Fruit fly (Drosophila melanogaster): ENCODE data around the gene CG45101.
A peak's percentile ranks its signal among the peaks of the same experiment; 100 is the strongest.

Gene CG45101

DNA sequence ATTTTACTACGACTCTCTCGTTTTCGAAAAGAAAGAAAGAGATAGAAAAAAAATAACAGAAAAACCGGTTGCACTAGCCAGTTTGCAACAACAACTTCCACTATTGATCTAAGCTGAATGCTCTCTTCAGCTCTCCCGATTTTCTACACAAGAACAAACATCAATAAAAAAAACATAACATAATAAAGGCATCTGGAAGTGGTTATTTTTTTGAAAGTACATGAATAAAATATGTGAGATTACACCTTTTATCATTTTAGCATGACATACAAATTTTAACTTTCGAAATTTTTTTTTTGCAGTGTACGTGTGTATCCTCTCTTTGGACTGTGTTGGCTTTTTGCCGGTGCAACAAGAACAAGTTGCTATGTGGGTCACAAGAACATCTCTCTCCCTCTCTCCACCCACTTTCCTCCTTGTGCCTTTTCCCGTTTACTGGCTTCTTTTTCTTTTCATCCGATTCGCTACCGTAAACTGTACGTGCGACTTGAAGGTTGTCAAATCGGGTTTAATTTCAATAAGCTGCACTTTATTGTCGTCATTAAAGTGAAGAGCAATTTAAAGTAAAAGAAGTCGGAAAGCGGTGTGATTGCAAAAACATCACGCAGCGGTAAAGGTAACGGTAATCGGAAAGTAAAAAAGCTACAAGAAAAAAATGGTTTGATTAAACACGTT, 19.9 kb downstream of the CG45101 start (continued):
- TF ChIP-seq CG14667 (GFP tag; IDR thresholded peaks at IDR 0.05) = peak; percentile 92
- peak in 1 of 2 experiments; percentile 89 for TF ChIP-seq tll (GFP tag; optimal IDR thresholded peaks at IDR 0.05)
- peak; percentile 95 for TF ChIP-seq Rfx (GFP tag; IDR thresholded peaks at IDR 0.05)
- TF ChIP-seq dpn (GFP tag; optimal IDR thresholded peaks at IDR 0.05) = peak; percentile 97
- peak; percentile 91 for TF ChIP-seq sr (GFP tag; IDR thresholded peaks at IDR 0.05)
- TF ChIP-seq CG12942 (GFP tag; optimal IDR thresholded peaks at IDR 0.05) = peak; percentile 96
- no peak for TF ChIP-seq hkb (optimal IDR thresholded peaks at IDR 0.05)
- TF ChIP-seq hkb (GFP tag; IDR thresholded peaks at IDR 0.05) = peak; percentile 98
- peak; percentile 86 for TF ChIP-seq Mad (GFP tag; optimal IDR thresholded peaks at IDR 0.05)
- TF ChIP-seq usp (GFP tag; optimal IDR thresholded peaks at IDR 0.05) = no peak
- peak; percentile 82 for TF ChIP-seq CG17186 (GFP tag; optimal IDR thresholded peaks at IDR 0.05)
- peak; percentile 96 for TF ChIP-seq Sox100B (GFP tag; optimal IDR thresholded peaks at IDR 0.05)
- TF ChIP-seq CG9609 (GFP tag; optimal IDR thresholded peaks at IDR 0.05) = peak; percentile 95
- TF ChIP-seq CG4854 (GFP tag; optimal IDR thresholded peaks at IDR 0.05) = peak; percentile 92
- no peak for TF ChIP-seq h (optimal IDR thresholded peaks at IDR 0.05)
- TF ChIP-seq CG17385 (GFP tag; optimal IDR thresholded peaks at IDR 0.05) = peak; percentile 95
- peak; percentile 91 for TF ChIP-seq CG4404 (GFP tag; IDR thresholded peaks at IDR 0.05)
- TF ChIP-seq fd3F (GFP tag; optimal IDR thresholded peaks at IDR 0.05) = peak; percentile 89
- TF ChIP-seq CG18011 (GFP tag; optimal IDR thresholded peaks at IDR 0.05) = peak; percentile 77
- TF ChIP-seq HLHmδ (GFP tag; optimal IDR thresholded peaks at IDR 0.05) = no peak
- TF ChIP-seq Side (GFP tag; optimal IDR thresholded peaks at IDR 0.05) = peak; percentile 97
- TF ChIP-seq CG11695 (GFP tag; IDR thresholded peaks at IDR 0.05) = peak; percentile 94
- peak; percentile 83 for TF ChIP-seq CG15514 (GFP tag; optimal IDR thresholded peaks at IDR 0.05)
- peak; percentile 93 for TF ChIP-seq kah (GFP tag; optimal IDR thresholded peaks at IDR 0.05)
- TF ChIP-seq slbo (GFP tag; IDR thresholded peaks at IDR 0.05) = peak; percentile 92
- TF ChIP-seq tna (GFP tag; IDR thresholded peaks at IDR 0.05; ENCODE audit: partially characterized antibody) = no peak
- peak; percentile 96 for TF ChIP-seq CG6254 (GFP tag; optimal IDR thresholded peaks at IDR 0.05)
- peak; percentile 93 for TF ChIP-seq nerfin-1 (tag; optimal IDR thresholded peaks at IDR 0.05)
- peak; percentile 80 for TF ChIP-seq CG9932 (GFP tag; IDR thresholded peaks at IDR 0.05)
- peak; percentile 75; the same call in 2 of the 3 replicates for TF ChIP-seq CG6175 (GFP tag; IDR thresholded peaks at IDR 0.05)
- peak; percentile 87 for TF ChIP-seq Oaz (GFP tag; IDR thresholded peaks at IDR 0.05)
- TF ChIP-seq Gsc (GFP tag; IDR thresholded peaks at IDR 0.05) = peak; percentile 74
- peak; percentile 86 for TF ChIP-seq Hmr (GFP tag; optimal IDR thresholded peaks at IDR 0.05)
- TF ChIP-seq trem (tag; optimal IDR thresholded peaks at IDR 0.05) = peak; percentile 94
- TF ChIP-seq CG15601 (tag; optimal IDR thresholded peaks at IDR 0.05) = peak; percentile 98
- peak; percentile 91 for TF ChIP-seq Fer3 (tag; optimal IDR thresholded peaks at IDR 0.05)
- TF ChIP-seq tgo (GFP tag; IDR thresholded peaks at IDR 0.05) = peak; percentile 95
- TF ChIP-seq stwl (tag; optimal IDR thresholded peaks at IDR 0.05) = peak; percentile 62
- peak; percentile 96 for TF ChIP-seq CG7556 (GFP tag; optimal IDR thresholded peaks at IDR 0.05)
- peak; percentile 94 for TF ChIP-seq CG12299 (tag; optimal IDR thresholded peaks at IDR 0.05)
- TF ChIP-seq CG30403 (GFP tag; optimal IDR thresholded peaks at IDR 0.05) = peak; percentile 96
- TF ChIP-seq Fer1 (GFP tag; optimal IDR thresholded peaks at IDR 0.05) = peak; percentile 94
- peak; percentile 94 for TF ChIP-seq CG4707 (GFP tag; optimal IDR thresholded peaks at IDR 0.05)
- TF ChIP-seq inv (GFP tag; IDR thresholded peaks at IDR 0.05; ENCODE audit: partially characterized antibody) = no peak
- peak; percentile 94 for TF ChIP-seq en (GFP tag; optimal IDR thresholded peaks at IDR 0.05)
- TF ChIP-seq CG8281 (tag; optimal IDR thresholded peaks at IDR 0.05) = peak; percentile 88
- peak; percentile 84 for TF ChIP-seq wdn (GFP tag; IDR thresholded peaks at IDR 0.05)
- TF ChIP-seq zen2 (GFP tag; IDR thresholded peaks at IDR 0.05; ENCODE audit: partially characterized antibody) = no peak
- TF ChIP-seq hth (optimal IDR thresholded peaks at IDR 0.05) = no peak

Data from whole organism, embryonic.